Fruit fly (Drosophila melanogaster) whole organism, prepupa: ENCODE results near the gene CG14441.

Experiments
- CG10631 ChIP-seq: fragments of 200-800 bp; sonication (Bioruptor generic); optimal IDR thresholded peaks from 2 replicates; lab custom pipeline; 2016; ENCODE audit warnings: missing biosample characterization, missing genetic modification characterization
- CG11762 ChIP-seq: fragments of 200-800 bp; sonication (Bioruptor generic); optimal IDR thresholded peaks from 3 replicates; lab custom pipeline; 2016; ENCODE audit warnings: missing biosample characterization, missing genetic modification characterization; ENCODE audit not compliant: insufficient read depth
- CG11902 ChIP-seq: fragments of 200-800 bp; sonication (Bioruptor generic); optimal IDR thresholded peaks from 3 replicates; lab custom pipeline; 2016; ENCODE audit warnings: missing biosample characterization, missing genetic modification characterization
- CG3032 ChIP-seq: fragments of 200-800 bp; optimal IDR thresholded peaks from 2 replicates; lab custom pipeline; 2019; ENCODE audit warnings: missing biosample characterization, mild to moderate bottlenecking, missing genetic modification characterization, moderate library complexity
- CG6163 ChIP-seq: fragments of 200-800 bp; sonication (Bioruptor generic); IDR thresholded peaks from 3 replicates; pipeline ENCODE4 v1.3.6; 2022; ENCODE audit warnings: missing biosample characterization, missing genetic modification characterization
- CG6808 ChIP-seq: fragments of 200-800 bp; sonication (Bioruptor generic); optimal IDR thresholded peaks from 3 replicates; lab custom pipeline; 2017; ENCODE audit warnings: missing biosample characterization, missing genetic modification characterization, mild to moderate bottlenecking, moderate library complexity, missing genetic modification reagents
- CG6854 ChIP-seq: fragments of 200-800 bp; sonication (Bioruptor generic); optimal IDR thresholded peaks from 2 replicates; lab custom pipeline; 2017; ENCODE audit warnings: missing biosample characterization, mild to moderate bottlenecking, missing genetic modification characterization
- Gug ChIP-seq: fragments of 200-800 bp; sonication (Bioruptor generic); IDR thresholded peaks from 2 replicates; pipeline ENCODE4 v1.3.6; 2022; ENCODE audit warnings: missing biosample characterization, missing genetic modification characterization
- Sox15 ChIP-seq: fragments of 200-800 bp; sonication (Bioruptor generic); optimal IDR thresholded peaks from 3 replicates; lab custom pipeline; 2016; ENCODE audit warnings: missing biosample characterization, missing genetic modification characterization
- acj6 ChIP-seq: fragments of 200-800 bp; sonication (Bioruptor generic); optimal IDR thresholded peaks from 3 replicates; lab custom pipeline; 2016; ENCODE audit warnings: missing biosample characterization, missing genetic modification characterization
- cyc ChIP-seq: fragments of 200-800 bp; sonication (Bioruptor generic); optimal IDR thresholded peaks from 3 replicates; lab custom pipeline; 2016; ENCODE audit warnings: missing biosample characterization, missing genetic modification characterization
- eg ChIP-seq: fragments of 200-800 bp; sonication (Bioruptor generic); IDR thresholded peaks from 3 replicates; pipeline ENCODE4 v1.3.6; 2022; ENCODE audit warnings: missing biosample characterization, missing genetic modification characterization
- pdm3 ChIP-seq: fragments of 200-800 bp; sonication (Bioruptor generic); optimal IDR thresholded peaks from 3 replicates; lab custom pipeline; 2016; ENCODE audit warnings: missing biosample characterization, missing genetic modification characterization
- topi ChIP-seq: fragments of 200-800 bp; sonication (Bioruptor generic); optimal IDR thresholded peaks from 3 replicates; lab custom pipeline; 2016; ENCODE audit warnings: missing biosample characterization, missing genetic modification characterization

- no peak for TF ChIP-seq topi (GFP tag; lab: Kevin White, UChicago)
- TF ChIP-seq CG3032 (tag; lab: Kevin White, UChicago), result no peak
- TF ChIP-seq pdm3 (GFP tag; lab: Kevin White, UChicago), result no peak
- no peak for TF ChIP-seq acj6 (GFP tag; lab: Kevin White, UChicago)
- no peak for TF ChIP-seq CG6808
- no peak for TF ChIP-seq CG11902
- TF ChIP-seq Sox15, result no peak
- no peak for TF ChIP-seq cyc (GFP tag; lab: Kevin White, UChicago)
- no peak for TF ChIP-seq CG6163 (GFP tag; lab: Robert Waterston, UW)
- TF ChIP-seq CG11762 (GFP tag; lab: Kevin White, UChicago), result no peak
- no peak for TF ChIP-seq CG6854 (GFP tag; lab: Kevin White, UChicago)
- TF ChIP-seq CG10631, result no peak
- no peak for TF ChIP-seq Gug (GFP tag; lab: Robert Waterston, UW)
- TF ChIP-seq eg (GFP tag; lab: Robert Waterston, UW), result no peak
Observed at dm6 chrX:6705890-6706289, 6.6 kb downstream of the CG14441 start.
